Worm (Caenorhabditis elegans): ENCODE measurements around the gene pals-28.

pals-28 gene

DNA sequence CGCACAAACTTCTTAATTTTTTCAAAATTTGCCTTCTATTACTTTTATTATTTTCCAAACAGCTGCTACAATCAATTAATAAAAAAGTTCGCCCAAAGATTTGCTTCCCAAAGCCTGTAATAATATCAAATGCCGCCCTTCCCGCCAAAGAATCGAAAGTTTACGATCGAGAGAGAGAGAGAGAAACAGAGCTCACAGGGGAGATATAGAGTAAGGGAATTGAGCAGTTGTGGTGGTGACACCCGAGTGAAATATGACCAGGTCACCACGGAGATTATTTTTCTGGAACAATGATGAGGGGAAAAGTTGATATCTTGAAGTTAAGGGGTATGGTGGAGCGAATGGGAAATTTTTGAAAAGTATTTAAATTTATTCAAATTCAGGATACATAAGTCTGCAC lies 24.7 kb upstream of the pals-28 start:
- TF ChIP-seq rec-8 (tag; optimal IDR thresholded peaks at IDR 0.05) (no peak), madf-6 (GFP tag; IDR thresholded peaks at IDR 0.05) (no peak), hlh-12 (tag; optimal IDR thresholded peaks at IDR 0.05) (no peak), ztf-25 (GFP tag; IDR thresholded peaks at IDR 0.05) (no peak), egl-44 (GFP tag; IDR thresholded peaks at IDR 0.05) (no peak), dox-1 (GFP tag; IDR thresholded peaks at IDR 0.05) (no peak), nhr-120 (GFP tag; IDR thresholded peaks at IDR 0.05) (no peak), athp-1 (tag; optimal IDR thresholded peaks at IDR 0.05) (no peak), ZK185.1 (tag; optimal IDR thresholded peaks at IDR 0.05; ENCODE audit: poor library complexity, severe bottlenecking) (no peak), somi-1 (GFP tag; optimal IDR thresholded peaks at IDR 0.05) (no peak), aptf-3 (GFP tag; IDR thresholded peaks at IDR 0.05) (no peak)

ce11 chrIII:4362332-4362731 lies 22.3 kb upstream of the pals-28 start:
- TF ChIP-seq egrh-3 (GFP tag; IDR thresholded peaks at IDR 0.05): no peak
- TF ChIP-seq D2030.7 (GFP tag; IDR thresholded peaks at IDR 0.05): peak; percentile 62
- TF ChIP-seq nhr-80 (tag; optimal IDR thresholded peaks at IDR 0.05): peak; percentile 4
- TF ChIP-seq lsl-1 (GFP tag; optimal IDR thresholded peaks at IDR 0.05): peak; percentile 52
- peak; percentile 8 for TF ChIP-seq T07F8.4 (tag; optimal IDR thresholded peaks at IDR 0.05)
- peak; percentile 90 for TF ChIP-seq tbp1 (GFP tag; optimal IDR thresholded peaks at IDR 0.05)
- TF ChIP-seq Y56A3A.18 (GFP tag; IDR thresholded peaks at IDR 0.05): no peak
- peak; percentile 46 for TF ChIP-seq die-1 (tag; optimal IDR thresholded peaks at IDR 0.05)
- TF ChIP-seq mxl-1 (tag; optimal IDR thresholded peaks at IDR 0.05): peak; percentile 45
- TF ChIP-seq B0019.2 (GFP tag; conservative IDR thresholded peaks at IDR 0.05): no peak
- no peak for TF ChIP-seq F57A8.1 (GFP tag; optimal IDR thresholded peaks at IDR 0.05)
- no peak for TF ChIP-seq ceh-91 (GFP tag; IDR thresholded peaks at IDR 0.05)
- TF ChIP-seq F33H1.4 (GFP tag; IDR thresholded peaks at IDR 0.05): peak; percentile 24; the same call in 1 of the 2 replicates
- TF ChIP-seq him-1 (tag; optimal IDR thresholded peaks at IDR 0.05): peak; percentile 73
- TF ChIP-seq athp-1 (tag; optimal IDR thresholded peaks at IDR 0.05): peak; percentile 10
- 0 out of 2 replicates have a peak, but pooled peaks have one; percentile 7 for TF ChIP-seq rcor-1 (GFP tag; IDR thresholded peaks at IDR 0.05)
- TF ChIP-seq F23B12.7 (tag; optimal IDR thresholded peaks at IDR 0.05; ENCODE audit: insufficient read depth): no peak
- TF ChIP-seq B0261.1 (tag; optimal IDR thresholded peaks at IDR 0.05): peak; percentile 67
- no peak for TF ChIP-seq dpl-1 (GFP tag; optimal IDR thresholded peaks at IDR 0.05)
- TF ChIP-seq ztf-26 (tag; optimal IDR thresholded peaks at IDR 0.05): no peak
- TF ChIP-seq nfyb-1 (GFP tag; IDR thresholded peaks at IDR 0.05): 0 out of 2 replicates have a peak, but pooled peaks have one; percentile 22
- TF ChIP-seq ama-1 (optimal IDR thresholded peaks at IDR 0.05): no peak
- TF ChIP-seq ama-1 (GFP tag; optimal IDR thresholded peaks at IDR 0.05): peak; percentile 12 to 49
- no peak for TF ChIP-seq akir-1 (GFP tag; optimal IDR thresholded peaks at IDR 0.05)
- no peak for TF ChIP-seq Y53G8AR.9 (GFP tag; conservative IDR thresholded peaks at IDR 0.05)
- peak; percentile 22 for TF ChIP-seq ztf-18 (tag; optimal IDR thresholded peaks at IDR 0.05)
- TF ChIP-seq egl-18 (GFP tag; IDR thresholded peaks at IDR 0.05): no peak
- peak; percentile 8 for TF ChIP-seq unc-130 (GFP tag; optimal IDR thresholded peaks at IDR 0.05)
- no peak for TF ChIP-seq nfya-2 (GFP tag; IDR thresholded peaks at IDR 0.05)
- peak; percentile 18; the same call in 1 of the 2 replicates for TF ChIP-seq mcd-1 (GFP tag; IDR thresholded peaks at IDR 0.05)
- TF ChIP-seq lin-26 (GFP tag; IDR thresholded peaks at IDR 0.05): peak; percentile 78
- TF ChIP-seq nhr-90 (tag; optimal IDR thresholded peaks at IDR 0.05): peak; percentile 54
- no peak for TF ChIP-seq zfh-2 (GFP tag; conservative IDR thresholded peaks at IDR 0.05)
- TF ChIP-seq snpc-4 (GFP tag; optimal IDR thresholded peaks at IDR 0.05): no peak
- TF ChIP-seq snpc-4 (tag; optimal IDR thresholded peaks at IDR 0.05): peak in 2 of 4 experiments; percentile 18 to 60
- TF ChIP-seq rpc-1 (optimal IDR thresholded peaks at IDR 0.05): peak; percentile 65
- peak; percentile 80 for TF ChIP-seq rpc-1 (tag; optimal IDR thresholded peaks at IDR 0.05)
- TF ChIP-seq egl-44 (GFP tag; IDR thresholded peaks at IDR 0.05): 0 out of 2 replicates have a peak, but pooled peaks have one; percentile 35
- TF ChIP-seq ztf-6 (GFP tag; IDR thresholded peaks at IDR 0.05): 0 out of 2 replicates have a peak, but pooled peaks have one; percentile 29
- TF ChIP-seq Y79H2A.3 (GFP tag; conservative IDR thresholded peaks at IDR 0.05): no peak
- TF ChIP-seq dox-1 (GFP tag; IDR thresholded peaks at IDR 0.05): peak; percentile 50; the same call in 1 of the 2 replicates
